Worm (Caenorhabditis elegans) whole organism, L4 larva: ENCODE measurements around the gene C02B8.6.

Experiments
- F44E2.7 ChIP-seq: fragments of 200-800 bp; sonication (Bioruptor generic); IDR thresholded peaks from 2 replicates; pipeline ENCODE4 v2.1.2; 2022; ENCODE audit warnings: missing genetic modification characterization, missing compliant biosample characterization
- R02D3.7 ChIP-seq: fragments of 150-350 bp; sonication (generic microtip); optimal IDR thresholded peaks from 3 replicates; lab custom pipeline; 2014; ENCODE audit warnings: missing biosample characterization, missing genetic modification characterization
- T26A8.4 ChIP-seq: fragments of 200-800 bp; sonication (Bioruptor generic); IDR thresholded peaks from 2 replicates; pipeline ENCODE4 v1.3.6; 2022; ENCODE audit warnings: missing genetic modification characterization, missing compliant biosample characterization
- Y5F2A.4 ChIP-seq: fragments of 200-800 bp; sonication (Bioruptor generic); optimal IDR thresholded peaks from 2 replicates; lab custom pipeline; 2018; ENCODE audit warnings: mild to moderate bottlenecking, missing genetic modification characterization, missing compliant biosample characterization
- Y75B8A.6 ChIP-seq: fragments of 200-800 bp; sonication (Bioruptor generic); IDR thresholded peaks from 2 replicates; pipeline ENCODE4 v1.3.6; 2022; ENCODE audit warnings: missing genetic modification reagents, missing genetic modification characterization, missing compliant biosample characterization
- aha-1 ChIP-seq: fragments of 150-350 bp; peaks from one replicate; lab custom pipeline; 2014; ENCODE audit warnings: missing biosample characterization, missing genetic modification characterization
- ceh-20 ChIP-seq: fragments of 200-800 bp; sonication (Bioruptor generic); IDR thresholded peaks from 2 replicates; pipeline ENCODE4 v1.3.6; 2022; ENCODE audit warnings: missing genetic modification reagents, missing genetic modification characterization, missing compliant biosample characterization
- ceh-28 ChIP-seq: fragments of 150-350 bp; optimal IDR thresholded peaks from 2 replicates; lab custom pipeline; 2014; ENCODE audit warnings: missing biosample characterization, missing genetic modification reagents, missing genetic modification characterization
- ceh-82 ChIP-seq: sonication (generic microtip); optimal IDR thresholded peaks from 2 replicates; lab custom pipeline; 2017; ENCODE audit warnings: missing biosample characterization, missing genetic modification characterization
- cey-2 ChIP-seq: sonication (generic microtip); optimal IDR thresholded peaks from 3 replicates; lab custom pipeline; 2017; ENCODE audit warnings: missing genetic modification characterization, mild to moderate bottlenecking, missing compliant biosample characterization, antibody characterized with exemption, borderline replicate concordance; ENCODE audit not compliant: insufficient read depth
- daf-16 ChIP-seq, 3 experiments: sonication (generic microtip); optimal IDR thresholded peaks; 2 replicates each; lab custom pipeline; 2016 to 2017; ENCODE audit warnings: missing genetic modification characterization in 3 of 3, missing genetic modification reagents in 3 of 3, mild to moderate bottlenecking in 2 of 3, missing compliant biosample characterization in 2 of 3, missing biosample characterization in 1 of 3, moderate library complexity in 1 of 3
- daf-8 ChIP-seq: fragments of 200-800 bp; sonication (Bioruptor generic); IDR thresholded peaks from 2 replicates; pipeline ENCODE4 v1.3.6; 2022; ENCODE audit warnings: missing genetic modification characterization, missing compliant biosample characterization
- dpl-1 ChIP-seq: fragments of 150-350 bp; optimal IDR thresholded peaks from 2 replicates; lab custom pipeline; 2014; ENCODE audit warnings: missing biosample characterization, missing genetic modification reagents, missing genetic modification characterization
- dve-1 ChIP-seq: sonication (generic microtip); optimal IDR thresholded peaks from 2 replicates; lab custom pipeline; 2017; ENCODE audit warnings: antibody characterized with exemption, mild to moderate bottlenecking, missing genetic modification characterization, missing compliant biosample characterization; ENCODE audit not compliant: insufficient read depth
- egl-27 ChIP-seq: sonication (generic microtip); optimal IDR thresholded peaks from 3 replicates; lab custom pipeline; 2017; ENCODE audit warnings: missing biosample characterization, missing genetic modification reagents, missing genetic modification characterization
- fkh-10 ChIP-seq: fragments of 150-350 bp; optimal IDR thresholded peaks from 2 replicates; lab custom pipeline; 2014; ENCODE audit warnings: missing biosample characterization, missing genetic modification reagents, missing genetic modification characterization
- fos-1 ChIP-seq: fragments of 150-350 bp; optimal IDR thresholded peaks from 2 replicates; lab custom pipeline; 2014; ENCODE audit warnings: missing biosample characterization, missing genetic modification characterization
- hlh-11 ChIP-seq: fragments of 200-800 bp; sonication (Bioruptor generic); optimal IDR thresholded peaks from 2 replicates; lab custom pipeline; 2018; ENCODE audit warnings: mild to moderate bottlenecking, missing genetic modification characterization, missing compliant biosample characterization
- hmg-1.1 ChIP-seq: fragments of 200-800 bp; sonication (Bioruptor generic); IDR thresholded peaks from 2 replicates; pipeline ENCODE4 v1.3.6; 2022; ENCODE audit warnings: missing genetic modification reagents, missing genetic modification characterization, missing compliant biosample characterization
- jun-1 ChIP-seq: fragments of 150-350 bp; optimal IDR thresholded peaks from 2 replicates; lab custom pipeline; 2014; ENCODE audit warnings: missing biosample characterization, missing genetic modification reagents, missing genetic modification characterization
- lin-1 ChIP-seq: fragments of 200-800 bp; sonication (Bioruptor generic); IDR thresholded peaks from 2 replicates; pipeline ENCODE4 v1.3.6; 2022; ENCODE audit warnings: missing genetic modification reagents, missing genetic modification characterization, missing compliant biosample characterization
- lin-15B ChIP-seq: fragments of 150-350 bp; sonication (generic microtip); optimal IDR thresholded peaks from 3 replicates; lab custom pipeline; 2014; ENCODE audit warnings: missing biosample characterization, missing genetic modification characterization
- lin-29 ChIP-seq: fragments of 200-800 bp; sonication (Bioruptor generic); IDR thresholded peaks from 2 replicates; pipeline ENCODE4 v1.3.6; 2022; ENCODE audit warnings: missing genetic modification reagents, missing genetic modification characterization, missing compliant biosample characterization
- lsy-2 ChIP-seq, 2 experiments: fragments of 150-350 bp in 1 of 2; sonication (generic microtip) in 1 of 2; optimal IDR thresholded peaks; 2 replicates each; lab custom pipeline; 2014 to 2017; ENCODE audit warnings: missing biosample characterization in 2 of 2, missing genetic modification characterization in 2 of 2
- mep-1 ChIP-seq: fragments of 150-350 bp; sonication (generic microtip); optimal IDR thresholded peaks from 3 replicates; lab custom pipeline; 2014; ENCODE audit warnings: missing biosample characterization, missing genetic modification characterization
- mes-2 ChIP-seq: sonication (generic microtip); optimal IDR thresholded peaks from 2 replicates; lab custom pipeline; 2016; ENCODE audit warnings: missing genotype, mild to moderate bottlenecking, missing genetic modification characterization, missing compliant biosample characterization; ENCODE audit not compliant: poor library complexity, severe bottlenecking
- mxl-3 ChIP-seq: fragments of 200-800 bp; sonication (Bioruptor generic); optimal IDR thresholded peaks from 2 replicates; lab custom pipeline; 2018; ENCODE audit warnings: mild to moderate bottlenecking, missing genetic modification characterization, missing compliant biosample characterization
- nhr-10 ChIP-seq: fragments of 150-350 bp; optimal IDR thresholded peaks from 2 replicates; lab custom pipeline; 2014; ENCODE audit warnings: missing biosample characterization, missing genetic modification characterization
- nhr-28 ChIP-seq: fragments of 150-350 bp; optimal IDR thresholded peaks from 2 replicates; lab custom pipeline; 2014; ENCODE audit warnings: missing biosample characterization, missing genetic modification characterization
- nhr-42 ChIP-seq: fragments of 200-800 bp; sonication (Bioruptor generic); IDR thresholded peaks from 2 replicates; pipeline ENCODE4 v1.3.6; 2022; ENCODE audit warnings: missing genetic modification characterization, missing compliant biosample characterization
- nhr-76 ChIP-seq: fragments of 150-350 bp; optimal IDR thresholded peaks from 2 replicates; lab custom pipeline; 2014; ENCODE audit warnings: missing biosample characterization, missing genetic modification characterization
- nhr-77 ChIP-seq: fragments of 150-350 bp; optimal IDR thresholded peaks from 2 replicates; lab custom pipeline; 2014; ENCODE audit warnings: missing biosample characterization, missing genetic modification characterization
- pha-4 ChIP-seq, 2 experiments: fragments of 150-350 bp in 1 of 2; fragments of 200-800 bp in 1 of 2; sonication (Bioruptor generic) in 1 of 2; IDR thresholded peaks in 1 of 2; optimal IDR thresholded peaks in 1 of 2; 2 replicates each; pipeline versions ENCODE4 v1.3.6 to Lab custom; 2014 to 2022; ENCODE audit warnings: missing genetic modification characterization in 2 of 2, missing genetic modification reagents in 2 of 2, missing biosample characterization in 1 of 2, missing compliant biosample characterization in 1 of 2
- pqm-1 ChIP-seq: sonication (generic microtip); optimal IDR thresholded peaks from 2 replicates; lab custom pipeline; 2017; ENCODE audit warnings: missing biosample characterization, missing genetic modification characterization
- saeg-2 ChIP-seq: fragments of 200-800 bp; sonication (Bioruptor generic); IDR thresholded peaks from 2 replicates; pipeline ENCODE4 v1.3.6; 2022; ENCODE audit warnings: missing genetic modification reagents, missing genetic modification characterization, missing compliant biosample characterization
- snpc-4 ChIP-seq: fragments of 150-350 bp; optimal IDR thresholded peaks from 2 replicates; lab custom pipeline; 2014; ENCODE audit warnings: missing biosample characterization, missing genetic modification characterization
- tag-97 ChIP-seq: fragments of 200-800 bp; sonication (Bioruptor generic); IDR thresholded peaks from 2 replicates; pipeline ENCODE4 v1.3.6; 2022; ENCODE audit warnings: missing genetic modification characterization, missing compliant biosample characterization
- unc-39 ChIP-seq: sonication (generic microtip); optimal IDR thresholded peaks from 2 replicates; lab custom pipeline; 2017; ENCODE audit warnings: missing biosample characterization, missing genetic modification characterization
- vab-7 ChIP-seq: fragments of 200-800 bp; sonication (Bioruptor generic); IDR thresholded peaks from 2 replicates; pipeline ENCODE4 v1.3.6; 2022; ENCODE audit warnings: missing genetic modification reagents, missing genetic modification characterization, missing compliant biosample characterization
- zag-1 ChIP-seq: fragments of 150-350 bp; optimal IDR thresholded peaks from 2 replicates; lab custom pipeline; 2014; ENCODE audit warnings: missing biosample characterization, missing genetic modification characterization
- zfp-2 ChIP-seq: sonication (generic microtip); optimal IDR thresholded peaks from 2 replicates; lab custom pipeline; 2016; ENCODE audit warnings: mild to moderate bottlenecking, missing genetic modification characterization, missing compliant biosample characterization
- zip-2 ChIP-seq: fragments of 150-350 bp; optimal IDR thresholded peaks from 2 replicates; lab custom pipeline; 2014; ENCODE audit warnings: missing biosample characterization, missing genetic modification characterization
- ztf-7 ChIP-seq: fragments of 150-350 bp; optimal IDR thresholded peaks from 2 replicates; lab custom pipeline; 2014; ENCODE audit warnings: missing biosample characterization, missing genetic modification characterization

The C02B8.6 gene

ce11 chrX:8109531-8109930 is 26.6 kb downstream of the C02B8.6 start (continued):
- TF ChIP-seq Y75B8A.6 (GFP tag; lab: Robert Waterston, UW): no peak
- TF ChIP-seq daf-16 (GFP tag; optimal IDR thresholded peaks at IDR 0.05; lab: Kevin White, UChicago): no peak
- peak; percentile 54 for TF ChIP-seq daf-16 (tag; optimal IDR thresholded peaks at IDR 0.05; lab: Kevin White, UChicago)
- TF ChIP-seq jun-1 (tag; lab: Kevin White, UChicago): no peak
- no peak for TF ChIP-seq nhr-42
- TF ChIP-seq pha-4 (GFP tag; IDR thresholded peaks at IDR 0.05; lab: Robert Waterston, UW): no peak
- TF ChIP-seq pha-4 (tag; optimal IDR thresholded peaks at IDR 0.05; lab: Kevin White, UChicago): peak; percentile 1
- no peak for TF ChIP-seq cey-2 (tag; lab: Kevin White, UChicago)
- TF ChIP-seq ceh-82 (tag; lab: Kevin White, UChicago): no peak
- TF ChIP-seq zip-2 (tag; lab: Kevin White, UChicago): peak; percentile 18
- no peak for TF ChIP-seq ceh-28 (tag; lab: Kevin White, UChicago)
- no peak for TF ChIP-seq Y5F2A.4 (GFP tag; lab: Kevin White, UChicago)
- TF ChIP-seq pqm-1 (tag; lab: Kevin White, UChicago): no peak
- no peak for TF ChIP-seq fos-1 (tag; lab: Kevin White, UChicago)
- TF ChIP-seq hlh-11 (tag; lab: Kevin White, UChicago): peak; percentile 57
- no peak for TF ChIP-seq mxl-3 (GFP tag; lab: Kevin White, UChicago)
- no peak for TF ChIP-seq ztf-7 (tag; lab: Kevin White, UChicago)
- no peak for TF ChIP-seq R02D3.7 (tag; lab: Kevin White, UChicago)
- TF ChIP-seq daf-8: no peak
- TF ChIP-seq snpc-4 (tag; lab: Kevin White, UChicago): no peak
- TF ChIP-seq ceh-20 (GFP tag; lab: Robert Waterston, UW): no peak
- peak; percentile 70 for TF ChIP-seq hmg-1.1
- TF ChIP-seq T26A8.4: 0 out of 2 replicates have a peak, but pooled peaks have one; percentile 51
- TF ChIP-seq tag-97 (GFP tag; lab: Robert Waterston, UW): no peak
- peak; percentile 47 for TF ChIP-seq aha-1 (tag; lab: Kevin White, UChicago)
- no peak for TF ChIP-seq zfp-2
- no peak for TF ChIP-seq fkh-10 (GFP tag; lab: Kevin White, UChicago)
- peak; percentile 55 for TF ChIP-seq dpl-1 (GFP tag; lab: Kevin White, UChicago)
- no peak for TF ChIP-seq egl-27 (tag; lab: Kevin White, UChicago)
- TF ChIP-seq mes-2 (tag; lab: Kevin White, UChicago): peak; percentile 71
- TF ChIP-seq lsy-2 (tag; optimal IDR thresholded peaks at IDR 0.05; lab: Kevin White, UChicago): no peak
- TF ChIP-seq mep-1 (tag; lab: Kevin White, UChicago): peak; percentile 75
- TF ChIP-seq lin-29: no peak
- TF ChIP-seq unc-39: no peak
- no peak for TF ChIP-seq nhr-28 (tag; lab: Kevin White, UChicago)

- TF ChIP-seq lsy-2 (tag; optimal IDR thresholded peaks at IDR 0.05; lab: Kevin White, UChicago) (no peak), tag-97 (GFP tag; lab: Robert Waterston, UW) (no peak), hlh-11 (tag; lab: Kevin White, UChicago) (no peak), dve-1 (tag; lab: Kevin White, UChicago) (no peak), hmg-1.1 (no peak), lin-15B (no peak), zag-1 (no peak), egl-27 (tag; lab: Kevin White, UChicago) (no peak), nhr-77 (no peak), aha-1 (tag; lab: Kevin White, UChicago) (no peak), saeg-2 (GFP tag; lab: Robert Waterston, UW) (no peak), lin-1 (GFP tag; lab: Robert Waterston, UW) (no peak), Y75B8A.6 (GFP tag; lab: Robert Waterston, UW) (no peak), F44E2.7 (GFP tag; lab: Robert Waterston, UW) (no peak), nhr-10 (tag; lab: Kevin White, UChicago) (no peak), vab-7 (GFP tag; lab: Robert Waterston, UW) (no peak), cey-2 (tag; lab: Kevin White, UChicago) (no peak), T26A8.4 (no peak), nhr-76 (tag; lab: Kevin White, UChicago) (no peak)
These were observed 28.2 kb downstream of the C02B8.6 start, which contains the start of gene K07E3.9 for ce11 chrX:8107921-8108320. Gene K07E3.9 (plus strand): TSS chrX:8108221.
